Worm (Caenorhabditis elegans) whole organism, L4 larva: ENCODE data around the gene T16A9.3.
"Not testable (repeated sequence)": the region's sequence is repeated elsewhere in the genome, so short reads cannot be mapped to it uniquely, and the experiment has no call there.

Experiments used
- F44E2.7 ChIP-seq: fragments of 200-800 bp; sonication (Bioruptor generic); IDR thresholded peaks from 2 replicates; pipeline ENCODE4 v2.1.2; 2022; ENCODE audit warnings: missing genetic modification characterization, missing compliant biosample characterization
- F49E8.2 ChIP-seq: sonication (generic microtip); optimal IDR thresholded peaks from 2 replicates; lab custom pipeline; 2016; ENCODE audit warnings: missing compliant biosample characterization, mild to moderate bottlenecking, missing genetic modification characterization, borderline replicate concordance
- R02D3.7 ChIP-seq: fragments of 150-350 bp; sonication (generic microtip); optimal IDR thresholded peaks from 3 replicates; lab custom pipeline; 2014; ENCODE audit warnings: missing biosample characterization, missing genetic modification characterization
- T20F7.1 ChIP-seq: fragments of 200-800 bp; sonication (Bioruptor generic); optimal IDR thresholded peaks from 2 replicates; lab custom pipeline; 2018; ENCODE audit warnings: mild to moderate bottlenecking, missing genetic modification characterization, missing compliant biosample characterization
- T26A8.4 ChIP-seq: fragments of 200-800 bp; sonication (Bioruptor generic); IDR thresholded peaks from 2 replicates; pipeline ENCODE4 v1.3.6; 2022; ENCODE audit warnings: missing genetic modification characterization, missing compliant biosample characterization
- ama-1 ChIP-seq: fragments of 150-350 bp; optimal IDR thresholded peaks from 2 replicates; lab custom pipeline; 2014; ENCODE audit warnings: inconsistent platforms, mixed read lengths
- arid-1 ChIP-seq: fragments of 200-800 bp; sonication (Bioruptor generic); conservative IDR thresholded peaks from 2 replicates; pipeline ENCODE4 v1.3.6; 2022; ENCODE audit warnings: missing genetic modification reagents, missing genetic modification characterization, missing compliant biosample characterization
- ceh-62 ChIP-seq: sonication (generic microtip); optimal IDR thresholded peaks from 2 replicates; lab custom pipeline; 2017; ENCODE audit warnings: missing biosample characterization, missing genetic modification characterization
- cey-2 ChIP-seq: sonication (generic microtip); optimal IDR thresholded peaks from 3 replicates; lab custom pipeline; 2017; ENCODE audit warnings: missing genetic modification characterization, mild to moderate bottlenecking, missing compliant biosample characterization, antibody characterized with exemption, borderline replicate concordance; ENCODE audit not compliant: insufficient read depth
- daf-16 ChIP-seq, 3 experiments: sonication (generic microtip); optimal IDR thresholded peaks; 2 replicates each; lab custom pipeline; 2016 to 2017; ENCODE audit warnings: missing genetic modification characterization in 3 of 3, missing genetic modification reagents in 3 of 3, mild to moderate bottlenecking in 2 of 3, missing compliant biosample characterization in 2 of 3, missing biosample characterization in 1 of 3, moderate library complexity in 1 of 3
- dmd-6 ChIP-seq: fragments of 200-800 bp; sonication (Bioruptor generic); IDR thresholded peaks from 2 replicates; pipeline ENCODE4 v1.3.6; 2022; ENCODE audit warnings: missing genetic modification reagents, missing genetic modification characterization, missing compliant biosample characterization
- dmd-8 ChIP-seq: fragments of 200-800 bp; sonication (Bioruptor generic); IDR thresholded peaks from 2 replicates; pipeline ENCODE4 v1.3.6; 2022; ENCODE audit warnings: missing genetic modification characterization, missing compliant biosample characterization
- dmd-9 ChIP-seq: fragments of 200-800 bp; sonication (Bioruptor generic); IDR thresholded peaks from 2 replicates; pipeline ENCODE4 v1.3.6; 2022; ENCODE audit warnings: missing genetic modification reagents, missing genetic modification characterization, missing compliant biosample characterization
- dve-1 ChIP-seq: sonication (generic microtip); optimal IDR thresholded peaks from 2 replicates; lab custom pipeline; 2017; ENCODE audit warnings: antibody characterized with exemption, mild to moderate bottlenecking, missing genetic modification characterization, missing compliant biosample characterization; ENCODE audit not compliant: insufficient read depth
- egl-27 ChIP-seq: sonication (generic microtip); optimal IDR thresholded peaks from 3 replicates; lab custom pipeline; 2017; ENCODE audit warnings: missing biosample characterization, missing genetic modification reagents, missing genetic modification characterization
- egl-43 ChIP-seq: fragments of 200-800 bp; sonication (Bioruptor generic); IDR thresholded peaks from 2 replicates; pipeline ENCODE4 v1.3.6; 2022; ENCODE audit warnings: missing genetic modification reagents, missing genetic modification characterization, missing compliant biosample characterization
- hlh-30 ChIP-seq: sonication (generic microtip); optimal IDR thresholded peaks from 2 replicates; lab custom pipeline; 2017; ENCODE audit warnings: antibody characterized with exemption, mild to moderate bottlenecking, missing genetic modification characterization, missing compliant biosample characterization; ENCODE audit not compliant: insufficient read depth
- hmg-1.1 ChIP-seq: fragments of 200-800 bp; sonication (Bioruptor generic); IDR thresholded peaks from 2 replicates; pipeline ENCODE4 v1.3.6; 2022; ENCODE audit warnings: missing genetic modification reagents, missing genetic modification characterization, missing compliant biosample characterization
- mdl-1 ChIP-seq, 2 experiments: fragments of 150-350 bp in 1 of 2; sonication (generic microtip) in 1 of 2; optimal IDR thresholded peaks; 2 replicates each; lab custom pipeline; 2014 to 2017; ENCODE audit warnings: missing biosample characterization in 2 of 2, missing genetic modification characterization in 2 of 2
- nhr-102 ChIP-seq: sonication (generic microtip); optimal IDR thresholded peaks from 2 replicates; lab custom pipeline; 2016; ENCODE audit warnings: mild to moderate bottlenecking, missing genetic modification characterization, moderate library complexity, missing compliant biosample characterization
- nhr-28 ChIP-seq: fragments of 150-350 bp; optimal IDR thresholded peaks from 2 replicates; lab custom pipeline; 2014; ENCODE audit warnings: missing biosample characterization, missing genetic modification characterization
- nhr-42 ChIP-seq: fragments of 200-800 bp; sonication (Bioruptor generic); IDR thresholded peaks from 2 replicates; pipeline ENCODE4 v1.3.6; 2022; ENCODE audit warnings: missing genetic modification characterization, missing compliant biosample characterization
- nhr-48 ChIP-seq: sonication (generic microtip); optimal IDR thresholded peaks from 2 replicates; lab custom pipeline; 2016; ENCODE audit warnings: mild to moderate bottlenecking, missing genetic modification characterization, missing compliant biosample characterization
- nhr-6 ChIP-seq: fragments of 150-350 bp; optimal IDR thresholded peaks from 2 replicates; lab custom pipeline; 2014; ENCODE audit warnings: missing biosample characterization, missing genetic modification characterization
- nhr-76 ChIP-seq: fragments of 150-350 bp; optimal IDR thresholded peaks from 2 replicates; lab custom pipeline; 2014; ENCODE audit warnings: missing biosample characterization, missing genetic modification characterization
- nhr-77 ChIP-seq: fragments of 150-350 bp; optimal IDR thresholded peaks from 2 replicates; lab custom pipeline; 2014; ENCODE audit warnings: missing biosample characterization, missing genetic modification characterization
- php-3 ChIP-seq: fragments of 200-800 bp; sonication (Bioruptor generic); IDR thresholded peaks from 2 replicates; pipeline ENCODE4 v1.3.6; 2022; ENCODE audit warnings: missing genetic modification reagents, missing genetic modification characterization, missing compliant biosample characterization
- pqm-1 ChIP-seq: sonication (generic microtip); optimal IDR thresholded peaks from 2 replicates; lab custom pipeline; 2017; ENCODE audit warnings: missing biosample characterization, missing genetic modification characterization
- snpc-4 ChIP-seq: fragments of 150-350 bp; optimal IDR thresholded peaks from 2 replicates; lab custom pipeline; 2014; ENCODE audit warnings: missing biosample characterization, missing genetic modification characterization
- spr-3 ChIP-seq: fragments of 200-800 bp; sonication (Bioruptor generic); optimal IDR thresholded peaks from 2 replicates; lab custom pipeline; 2018; ENCODE audit warnings: mild to moderate bottlenecking, missing genetic modification characterization, missing compliant biosample characterization
- tag-97 ChIP-seq: fragments of 200-800 bp; sonication (Bioruptor generic); IDR thresholded peaks from 2 replicates; pipeline ENCODE4 v1.3.6; 2022; ENCODE audit warnings: missing genetic modification characterization, missing compliant biosample characterization
- tra-1 ChIP-seq: fragments of 200-800 bp; sonication (Bioruptor generic); IDR thresholded peaks from 2 replicates; pipeline ENCODE4 v1.3.6; 2022; ENCODE audit warnings: missing genetic modification reagents, missing genetic modification characterization, missing compliant biosample characterization
- unc-62 ChIP-seq, 3 experiments: fragments of 150-350 bp in 1 of 3; sonication (generic microtip); optimal IDR thresholded peaks in 2 of 3; peaks in 1 of 3; 1 replicate in 1 of 3; 2 replicates in 2 of 3; lab custom pipeline; 2014 to 2017; ENCODE audit warnings: missing biosample characterization in 3 of 3, missing genetic modification characterization in 3 of 3, missing genetic modification reagents in 3 of 3, missing genotype in 1 of 3
- zip-2 ChIP-seq: fragments of 150-350 bp; optimal IDR thresholded peaks from 2 replicates; lab custom pipeline; 2014; ENCODE audit warnings: missing biosample characterization, missing genetic modification characterization

Gene T16A9.3

ce11 chrV:14205214-14205613, at the start of gene T16A9.3:
Gene T16A9.3, plus strand, starts transcription at chrV:14205514.
- not testable (repeated sequence) for TF ChIP-seq arid-1 (GFP tag; lab: Robert Waterston, UW); nhr-6 (tag; lab: Kevin White, UChicago); R02D3.7 (tag; lab: Kevin White, UChicago)

ce11 chrV:14156468-14156867, 48.8 kb upstream of the T16A9.3 start, which contains the start of gene AH10.2:
Gene AH10.2, plus strand, starts transcription at chrV:14156768.
- TF ChIP-seq T26A8.4 (GFP tag; lab: Robert Waterston, UW) = no peak
- TF ChIP-seq unc-62 (GFP tag; optimal IDR thresholded peaks at IDR 0.05 in 1 of 2; lab: Kevin White, UChicago) = peak in 1 of 2 experiments; percentile 64
- TF ChIP-seq unc-62 (tag; optimal IDR thresholded peaks at IDR 0.05; lab: Kevin White, UChicago) = no peak

- TF ChIP-seq ceh-62 (tag; lab: Kevin White, UChicago) (no peak), tag-97 (no peak), nhr-77 (tag; lab: Kevin White, UChicago) (peak; percentile 10), hlh-30 (tag; lab: Kevin White, UChicago) (peak; percentile 1), pqm-1 (peak; percentile 48), nhr-28 (peak; percentile 59), dve-1 (tag; lab: Kevin White, UChicago) (peak; percentile 12), daf-16 (GFP tag; optimal IDR thresholded peaks at IDR 0.05; lab: Kevin White, UChicago) (no peak), daf-16 (tag; optimal IDR thresholded peaks at IDR 0.05; lab: Kevin White, UChicago) (peak; percentile 66), dmd-6 (0 out of 2 replicates have a peak, but pooled peaks have one; percentile 17)
Measured at ce11 chrV:14160698-14161097, 44.6 kb upstream of the T16A9.3 start, which contains the start of gene cest-1.2. Gene cest-1.2, minus strand, starts transcription at chrV:14160862.

- no peak for TF ChIP-seq dmd-8 (GFP tag; lab: Robert Waterston, UW)
- no peak for TF ChIP-seq egl-43
- TF ChIP-seq T26A8.4 (GFP tag; lab: Robert Waterston, UW) = no peak
- TF ChIP-seq dve-1 (tag; lab: Kevin White, UChicago) = peak; percentile 58
- TF ChIP-seq spr-3 (GFP tag; lab: Kevin White, UChicago) = no peak
- no peak for TF ChIP-seq nhr-48 (tag; lab: Kevin White, UChicago)
- TF ChIP-seq nhr-28 = peak; percentile 65
- TF ChIP-seq daf-16 (GFP tag; optimal IDR thresholded peaks at IDR 0.05; lab: Kevin White, UChicago) = no peak
- peak; percentile 33 for TF ChIP-seq daf-16 (tag; optimal IDR thresholded peaks at IDR 0.05; lab: Kevin White, UChicago)
- TF ChIP-seq egl-27 (tag; lab: Kevin White, UChicago) = no peak
Measured at ce11 chrV:14162959-14163548, 42.3 kb upstream of the T16A9.3 start, which contains the start of gene srd-26. Gene srd-26, minus strand, starts transcription at chrV:14163009.

- TF ChIP-seq daf-16 (GFP tag; optimal IDR thresholded peaks at IDR 0.05; lab: Kevin White, UChicago) (no peak), daf-16 (tag; optimal IDR thresholded peaks at IDR 0.05; lab: Kevin White, UChicago) (peak; percentile 95), nhr-28 (peak; percentile 42), tra-1 (GFP tag; lab: Robert Waterston, UW) (no peak)
Measured at ce11 chrV:14165745-14166144, 39.6 kb upstream of the T16A9.3 start.

- TF ChIP-seq zip-2 (tag; lab: Kevin White, UChicago) (no peak), ama-1 (lab: Kevin White, UChicago) (no peak), nhr-102 (tag; lab: Kevin White, UChicago) (no peak), F44E2.7 (GFP tag; lab: Robert Waterston, UW) (no peak), T20F7.1 (GFP tag; lab: Kevin White, UChicago) (no peak)
Measured at ce11 chrV:14166630-14167029, 38.7 kb upstream of the T16A9.3 start, which contains the start of gene cest-1.1. Gene cest-1.1, minus strand, starts transcription at chrV:14166730.

- TF ChIP-seq dmd-9 (GFP tag; lab: Robert Waterston, UW) (no peak), snpc-4 (no peak), nhr-76 (tag; lab: Kevin White, UChicago) (no peak), F49E8.2 (tag; lab: Kevin White, UChicago) (no peak), hmg-1.1 (no peak), php-3 (GFP tag; lab: Robert Waterston, UW) (no peak), zip-2 (tag; lab: Kevin White, UChicago) (no peak), cey-2 (tag; lab: Kevin White, UChicago) (no peak), nhr-42 (no peak), mdl-1 (tag; optimal IDR thresholded peaks at IDR 0.05; lab: Kevin White, UChicago) (no peak)
Measured at ce11 chrV:14167629-14168028, 37.7 kb upstream of the T16A9.3 start, which contains the start of gene ocam-1. Gene ocam-1, minus strand, starts transcription at chrV:14167729.
